Worm (Caenorhabditis elegans): ENCODE results near the gene tat-1.
"Not testable (repeated sequence)": the region's sequence is repeated elsewhere in the genome, so short reads cannot be mapped to it uniquely, and the experiment has no call there.

The tat-1 gene

ce11 chrIII:12395085-12395484, 26.4 kb downstream of the tat-1 start, which contains the start of gene Y49E10.10:
TSS of gene Y49E10.10 (plus strand) at chrIII:12395465.
- TF ChIP-seq unc-62 (GFP tag; optimal IDR thresholded peaks at IDR 0.05): no peak

- TF ChIP-seq unc-62 (GFP tag; optimal IDR thresholded peaks at IDR 0.05): no peak
Observed at ce11 chrIII:12388106-12388505, 33.4 kb downstream of the tat-1 start.

ce11 chrIII:12386597-12386996, 34.9 kb downstream of the tat-1 start, which contains the start of gene Y49E10.30:
TSS of gene Y49E10.30 (plus strand) at chrIII:12386897.
- not testable (repeated sequence) for TF ChIP-seq unc-62 (GFP tag; optimal IDR thresholded peaks at IDR 0.05)

- TF ChIP-seq unc-62 (GFP tag; optimal IDR thresholded peaks at IDR 0.05): not testable (repeated sequence)
Observed at ce11 chrIII:12383709-12384108, 37.8 kb downstream of the tat-1 start, which contains the start of gene Y49E10.4. TSS of gene Y49E10.4 (minus strand) at chrIII:12383809.

ce11 chrIII:12377198-12377662, 44.3 kb downstream of the tat-1 start, which contains the start of gene pph-4.2:
TSS of gene pph-4.2 (minus strand) at chrIII:12377248.
- no peak for TF ChIP-seq unc-62 (GFP tag; optimal IDR thresholded peaks at IDR 0.05)

ce11 chrIII:12375614-12376013, 45.9 kb downstream of the tat-1 start:
- TF ChIP-seq unc-62 (GFP tag; optimal IDR thresholded peaks at IDR 0.05): no peak

ce11 chrIII:12373807-12374266, 47.7 kb downstream of the tat-1 start, which contains the start of gene glrx-5:
TSS of gene glrx-5 (minus strand) at chrIII:12373857.
- TF ChIP-seq unc-62 (GFP tag; optimal IDR thresholded peaks at IDR 0.05): no peak

- TF ChIP-seq unc-62 (GFP tag; optimal IDR thresholded peaks at IDR 0.05): no peak
Observed at ce11 chrIII:12373306-12373705, 48.2 kb downstream of the tat-1 start.

ce11 chrIII:12372080-12373065, 49.1 kb downstream of the tat-1 start:
- no peak for TF ChIP-seq unc-62 (GFP tag; optimal IDR thresholded peaks at IDR 0.05)

- TF ChIP-seq unc-62 (GFP tag; optimal IDR thresholded peaks at IDR 0.05): no peak
Observed at ce11 chrIII:12370011-12370506, 51.5 kb downstream of the tat-1 start, which contains the start of gene rpt-6. TSS of gene rpt-6 (plus strand) at chrIII:12370456.

ce11 chrIII:12369476-12369875, 52.0 kb downstream of the tat-1 start:
- TF ChIP-seq unc-62 (GFP tag; optimal IDR thresholded peaks at IDR 0.05): no peak

ce11 chrIII:12368462-12369306, 52.8 kb downstream of the tat-1 start, which contains the start of gene his-72:
TSS of gene his-72 (minus strand) at chrIII:12369050.
- no peak for TF ChIP-seq unc-62 (GFP tag; optimal IDR thresholded peaks at IDR 0.05)

- no peak for TF ChIP-seq unc-62 (GFP tag; optimal IDR thresholded peaks at IDR 0.05)
Observed at ce11 chrIII:12367891-12368290, 53.6 kb downstream of the tat-1 start.

- no peak for TF ChIP-seq unc-62 (GFP tag; optimal IDR thresholded peaks at IDR 0.05)
Observed at ce11 chrIII:12366989-12367557, 54.4 kb downstream of the tat-1 start, which contains the start of gene Y75B8A.33. TSS of gene Y75B8A.33 (minus strand) at chrIII:12367373.

ce11 chrIII:12359265-12359664, 62.3 kb downstream of the tat-1 start, which contains the start of gene Y75B8A.34:
TSS of gene Y75B8A.34 (plus strand) at chrIII:12359565.
- TF ChIP-seq unc-62 (GFP tag; optimal IDR thresholded peaks at IDR 0.05): no peak
